Fruit fly (Drosophila melanogaster) whole organism, prepupa: ENCODE data around the gene CG12229.

ENCODE experiments used
- CG10631 ChIP-seq: fragments of 200-800 bp; sonication (Bioruptor generic); optimal IDR thresholded peaks from 2 replicates; lab custom pipeline; 2016; ENCODE audit warnings: missing biosample characterization, missing genetic modification characterization
- CG11762 ChIP-seq: fragments of 200-800 bp; sonication (Bioruptor generic); optimal IDR thresholded peaks from 3 replicates; lab custom pipeline; 2016; ENCODE audit warnings: missing biosample characterization, missing genetic modification characterization; ENCODE audit not compliant: insufficient read depth
- CG1621 ChIP-seq: fragments of 200-800 bp; sonication (Bioruptor generic); optimal IDR thresholded peaks from 3 replicates; lab custom pipeline; 2018; ENCODE audit warnings: missing biosample characterization, mild to moderate bottlenecking, missing genetic modification characterization
- CG16779 ChIP-seq: fragments of 200-800 bp; sonication (Bioruptor generic); optimal IDR thresholded peaks from 3 replicates; lab custom pipeline; 2017; ENCODE audit warnings: missing biosample characterization, mild to moderate bottlenecking, missing genetic modification characterization
- CG3032 ChIP-seq: fragments of 200-800 bp; optimal IDR thresholded peaks from 2 replicates; lab custom pipeline; 2019; ENCODE audit warnings: missing biosample characterization, mild to moderate bottlenecking, missing genetic modification characterization, moderate library complexity
- CG32006 ChIP-seq: fragments of 200-800 bp; sonication (Bioruptor generic); optimal IDR thresholded peaks from 3 replicates; lab custom pipeline; 2017; ENCODE audit warnings: missing biosample characterization, mild to moderate bottlenecking, missing genetic modification characterization
- CG34406 ChIP-seq: fragments of 200-800 bp; sonication (Bioruptor generic); optimal IDR thresholded peaks from 3 replicates; lab custom pipeline; 2016; ENCODE audit warnings: missing biosample characterization, missing genetic modification characterization
- CG3919 ChIP-seq: fragments of 200-800 bp; sonication (Bioruptor generic); optimal IDR thresholded peaks from 3 replicates; lab custom pipeline; 2016; ENCODE audit warnings: missing biosample characterization, missing genetic modification characterization
- CG4318 ChIP-seq: fragments of 200-800 bp; sonication (Bioruptor generic); optimal IDR thresholded peaks from 3 replicates; lab custom pipeline; 2017; ENCODE audit warnings: missing biosample characterization, mild to moderate bottlenecking, missing genetic modification characterization
- CG6163 ChIP-seq: fragments of 200-800 bp; sonication (Bioruptor generic); IDR thresholded peaks from 3 replicates; pipeline ENCODE4 v1.3.6; 2022; ENCODE audit warnings: missing biosample characterization, missing genetic modification characterization
- CG6808 ChIP-seq: fragments of 200-800 bp; sonication (Bioruptor generic); optimal IDR thresholded peaks from 3 replicates; lab custom pipeline; 2017; ENCODE audit warnings: missing biosample characterization, missing genetic modification characterization, mild to moderate bottlenecking, moderate library complexity, missing genetic modification reagents
- CG6854 ChIP-seq: fragments of 200-800 bp; sonication (Bioruptor generic); optimal IDR thresholded peaks from 2 replicates; lab custom pipeline; 2017; ENCODE audit warnings: missing biosample characterization, mild to moderate bottlenecking, missing genetic modification characterization
- CG7368 ChIP-seq: fragments of 200-800 bp; sonication (Bioruptor generic); optimal IDR thresholded peaks from 3 replicates; lab custom pipeline; 2016; ENCODE audit warnings: missing biosample characterization, missing genetic modification characterization
- CG8119 ChIP-seq: fragments of 200-800 bp; sonication (Bioruptor generic); IDR thresholded peaks from 3 replicates; pipeline ENCODE4 v1.3.6; 2022; ENCODE audit warnings: missing biosample characterization, missing genetic modification characterization
- Eip78C ChIP-seq: fragments of 200-800 bp; sonication (Bioruptor generic); peaks from one replicate; lab custom pipeline; 2016; ENCODE audit warnings: missing biosample characterization, missing genetic modification characterization
- Eip93F ChIP-seq: fragments of 200-800 bp; sonication (Bioruptor generic); optimal IDR thresholded peaks from 2 replicates; lab custom pipeline; 2016; ENCODE audit warnings: missing biosample characterization, mild to moderate bottlenecking, missing genetic modification characterization
- Ets21C ChIP-seq: fragments of 200-800 bp; sonication (Bioruptor generic); optimal IDR thresholded peaks from 3 replicates; lab custom pipeline; 2016; ENCODE audit warnings: missing biosample characterization, missing genetic modification characterization
- Ets96B ChIP-seq: fragments of 200-800 bp; optimal IDR thresholded peaks from 2 replicates; lab custom pipeline; 2019; ENCODE audit warnings: missing biosample characterization, mild to moderate bottlenecking, missing genetic modification characterization, moderate library complexity
- Gug ChIP-seq: fragments of 200-800 bp; sonication (Bioruptor generic); IDR thresholded peaks from 2 replicates; pipeline ENCODE4 v1.3.6; 2022; ENCODE audit warnings: missing biosample characterization, missing genetic modification characterization
- Hr39 ChIP-seq: fragments of 200-800 bp; sonication (Bioruptor generic); optimal IDR thresholded peaks from 2 replicates; lab custom pipeline; 2016; ENCODE audit warnings: missing biosample characterization, missing genetic modification characterization
- Hr4 ChIP-seq: fragments of 200-800 bp; sonication (Bioruptor generic); optimal IDR thresholded peaks from 3 replicates; lab custom pipeline; 2016; ENCODE audit warnings: missing biosample characterization, missing genetic modification characterization
- Lpt ChIP-seq: fragments of 200-800 bp; sonication (Bioruptor generic); optimal IDR thresholded peaks from 3 replicates; lab custom pipeline; 2016; ENCODE audit warnings: missing biosample characterization, missing genetic modification characterization
- Met ChIP-seq: fragments of 200-800 bp; sonication (Bioruptor generic); optimal IDR thresholded peaks from 3 replicates; lab custom pipeline; 2016; ENCODE audit warnings: missing biosample characterization, missing genetic modification characterization
- OdsH ChIP-seq: fragments of 200-800 bp; sonication (Bioruptor generic); optimal IDR thresholded peaks from 3 replicates; lab custom pipeline; 2016; ENCODE audit warnings: missing biosample characterization, missing genetic modification characterization
- Smox ChIP-seq: fragments of 200-800 bp; sonication (Bioruptor generic); optimal IDR thresholded peaks from 3 replicates; lab custom pipeline; 2016; ENCODE audit warnings: missing biosample characterization, missing genetic modification characterization
- Sox14 ChIP-seq: fragments of 200-800 bp; sonication (Bioruptor generic); optimal IDR thresholded peaks from 3 replicates; lab custom pipeline; 2016; ENCODE audit warnings: missing biosample characterization, missing genetic modification characterization
- Sox15 ChIP-seq: fragments of 200-800 bp; sonication (Bioruptor generic); optimal IDR thresholded peaks from 3 replicates; lab custom pipeline; 2016; ENCODE audit warnings: missing biosample characterization, missing genetic modification characterization
- acj6 ChIP-seq: fragments of 200-800 bp; sonication (Bioruptor generic); optimal IDR thresholded peaks from 3 replicates; lab custom pipeline; 2016; ENCODE audit warnings: missing biosample characterization, missing genetic modification characterization
- cyc ChIP-seq: fragments of 200-800 bp; sonication (Bioruptor generic); optimal IDR thresholded peaks from 3 replicates; lab custom pipeline; 2016; ENCODE audit warnings: missing biosample characterization, missing genetic modification characterization
- dac ChIP-seq: fragments of 200-800 bp; sonication (Bioruptor generic); optimal IDR thresholded peaks from 2 replicates; lab custom pipeline; 2017; ENCODE audit warnings: missing biosample characterization, mild to moderate bottlenecking, missing genetic modification characterization
- eg ChIP-seq: fragments of 200-800 bp; sonication (Bioruptor generic); IDR thresholded peaks from 3 replicates; pipeline ENCODE4 v1.3.6; 2022; ENCODE audit warnings: missing biosample characterization, missing genetic modification characterization
- esn ChIP-seq: fragments of 200-800 bp; sonication (Bioruptor generic); optimal IDR thresholded peaks from 2 replicates; lab custom pipeline; 2016; ENCODE audit warnings: missing biosample characterization, mild to moderate bottlenecking, missing genetic modification characterization, moderate library complexity
- fd85E ChIP-seq: fragments of 200-800 bp; sonication (Bioruptor generic); optimal IDR thresholded peaks from 3 replicates; lab custom pipeline; 2016; ENCODE audit warnings: missing biosample characterization, missing genetic modification characterization
- fkh ChIP-seq: fragments of 200-800 bp; sonication (Bioruptor generic); optimal IDR thresholded peaks from 3 replicates; lab custom pipeline; 2017; ENCODE audit warnings: missing biosample characterization, mild to moderate bottlenecking, missing genetic modification characterization, moderate library complexity
- lz ChIP-seq: fragments of 200-800 bp; sonication (Bioruptor generic); optimal IDR thresholded peaks from 3 replicates; lab custom pipeline; 2016; ENCODE audit warnings: missing biosample characterization, missing genetic modification characterization
- pdm3 ChIP-seq: fragments of 200-800 bp; sonication (Bioruptor generic); optimal IDR thresholded peaks from 3 replicates; lab custom pipeline; 2016; ENCODE audit warnings: missing biosample characterization, missing genetic modification characterization
- spab ChIP-seq: fragments of 200-800 bp; sonication (Bioruptor generic); optimal IDR thresholded peaks from 2 replicates; lab custom pipeline; 2017; ENCODE audit warnings: missing biosample characterization, mild to moderate bottlenecking, missing genetic modification characterization, missing genetic modification reagents
- svp ChIP-seq: fragments of 200-800 bp; sonication (Bioruptor generic); peaks from one replicate; lab custom pipeline; 2016; ENCODE audit warnings: missing biosample characterization, missing genetic modification characterization
- topi ChIP-seq: fragments of 200-800 bp; sonication (Bioruptor generic); optimal IDR thresholded peaks from 3 replicates; lab custom pipeline; 2016; ENCODE audit warnings: missing biosample characterization, missing genetic modification characterization
- vri ChIP-seq: fragments of 200-800 bp; sonication (Bioruptor generic); optimal IDR thresholded peaks from 3 replicates; lab custom pipeline; 2016; ENCODE audit warnings: missing biosample characterization, mild to moderate bottlenecking, missing genetic modification characterization

Gene CG12229

DNA sequence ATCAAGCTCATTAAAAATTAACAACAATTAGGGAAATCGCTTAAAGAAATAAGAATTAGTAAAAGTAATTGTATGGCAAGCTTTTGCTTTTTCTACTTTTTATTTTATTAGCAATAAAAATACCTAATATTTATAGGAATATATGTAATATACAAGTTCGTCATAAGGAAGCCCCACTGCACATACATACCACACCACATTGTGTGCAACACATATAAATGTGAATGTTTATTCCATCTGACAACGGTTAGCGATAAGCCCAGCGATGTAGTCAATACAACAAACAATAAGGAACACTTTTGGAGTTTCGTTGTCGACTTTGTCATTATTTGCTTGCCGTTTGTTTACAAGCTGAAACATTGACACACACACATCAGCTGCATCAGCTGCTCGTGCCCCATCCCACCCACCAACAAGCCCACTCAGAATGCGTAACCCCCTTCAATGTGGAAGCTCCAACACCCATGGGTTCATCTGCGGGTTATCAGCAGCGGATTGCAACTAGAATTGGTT is 49.1 kb upstream of the CG12229 start (continued):
- TF ChIP-seq svp (GFP tag; lab: Kevin White, UChicago) = peak; percentile 87
- peak; percentile 21 for TF ChIP-seq Ets96B (tag; lab: Kevin White, UChicago)
- peak; percentile 40 for TF ChIP-seq Sox14 (GFP tag; lab: Kevin White, UChicago)
- TF ChIP-seq CG6163 = peak; percentile 64; the same call in 2 of the 3 replicates
- peak; percentile 66 for TF ChIP-seq Smox (GFP tag; lab: Kevin White, UChicago)
- TF ChIP-seq Ets21C = peak; percentile 2
- peak; percentile 45; the same call in 2 of the 3 replicates for TF ChIP-seq eg (GFP tag; lab: Robert Waterston, UW)
- peak; percentile 3 for TF ChIP-seq CG3032 (tag; lab: Kevin White, UChicago)
- peak; percentile 44 for TF ChIP-seq fd85E (GFP tag; lab: Kevin White, UChicago)
- peak; percentile 72 for TF ChIP-seq CG7368 (GFP tag; lab: Kevin White, UChicago)
- peak; percentile 28 for TF ChIP-seq Lpt
- TF ChIP-seq, all 60 proteins: peak for 49

- TF ChIP-seq CG10631 = no peak
- no peak for TF ChIP-seq Gug (GFP tag; lab: Robert Waterston, UW)
- no peak for TF ChIP-seq CG6854 (GFP tag; lab: Kevin White, UChicago)
- TF ChIP-seq CG6163 = no peak
- no peak for TF ChIP-seq acj6 (GFP tag; lab: Kevin White, UChicago)
- TF ChIP-seq dac (GFP tag; lab: Kevin White, UChicago) = no peak
- TF ChIP-seq CG34406 (GFP tag; lab: Kevin White, UChicago) = no peak
- TF ChIP-seq Met (GFP tag; lab: Kevin White, UChicago) = no peak
- no peak for TF ChIP-seq svp (GFP tag; lab: Kevin White, UChicago)
- no peak for TF ChIP-seq CG3919 (GFP tag; lab: Kevin White, UChicago)
- no peak for TF ChIP-seq Smox (GFP tag; lab: Kevin White, UChicago)
- no peak for TF ChIP-seq CG16779
- TF ChIP-seq Sox15 = no peak
- no peak for TF ChIP-seq CG4318 (GFP tag; lab: Kevin White, UChicago)
- TF ChIP-seq CG8119 (GFP tag; lab: Robert Waterston, UW) = no peak
- TF ChIP-seq, all 60 proteins: peak for 0
These were observed 42.6 kb upstream of the CG12229 start, which contains the start of the genes CG13733 and qjt for dm6 chr3L:17478826-17479225. TSS of gene CG13733 (minus strand) at chr3L:17478926. TSS of gene qjt (plus strand) at chr3L:17479096.

DNA sequence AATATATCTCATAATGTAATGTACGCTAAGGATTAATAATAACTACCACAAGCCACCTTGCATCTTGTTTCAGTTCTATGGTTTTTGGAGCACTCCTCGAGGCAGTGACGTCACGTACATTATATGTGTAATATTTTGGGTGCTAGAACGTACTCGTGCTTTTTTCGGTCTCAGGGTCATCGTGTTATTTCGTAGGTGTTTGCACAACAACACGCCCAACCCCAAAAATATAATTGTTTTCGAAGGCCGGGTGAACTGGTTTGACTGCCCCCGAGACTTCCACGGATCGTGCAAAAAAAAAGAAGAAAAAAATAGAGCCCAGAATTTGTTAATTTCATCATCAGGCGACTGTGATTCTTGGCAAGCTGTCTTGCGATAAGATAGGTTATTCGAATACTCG is 40.3 kb upstream of the CG12229 start:
- TF ChIP-seq spab (no peak), CG6163 (no peak), CG11762 (GFP tag; lab: Kevin White, UChicago) (no peak), acj6 (GFP tag; lab: Kevin White, UChicago) (no peak)

DNA sequence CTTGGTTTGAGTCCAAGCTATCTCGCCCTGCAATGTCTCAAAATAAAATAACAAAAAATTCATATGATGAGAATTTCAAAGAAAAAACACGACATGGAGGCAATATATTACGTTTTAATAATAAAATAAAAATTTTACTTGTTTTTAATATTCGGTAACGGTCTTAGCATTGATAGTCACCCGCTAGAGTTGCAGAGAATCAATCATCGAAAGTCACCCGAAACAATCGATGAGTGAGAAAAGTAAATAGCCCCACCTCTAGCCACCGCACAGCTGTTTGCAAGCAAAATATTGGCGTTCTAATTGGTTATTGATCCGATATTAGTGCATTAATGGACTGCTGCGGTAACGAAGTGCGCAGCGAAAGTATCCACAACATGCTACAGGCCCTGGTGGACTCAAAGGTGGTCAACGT is 39.8 kb upstream of the CG12229 start, which contains the start of gene CG34250:
Gene CG34250, plus strand, starts transcription at position 244 of the 415 bp plus-strand sequence.
- no peak for TF ChIP-seq eg (GFP tag; lab: Robert Waterston, UW)
- TF ChIP-seq CG6808 = no peak
- TF ChIP-seq Hr4 (GFP tag; lab: Kevin White, UChicago) = peak; percentile 33
- TF ChIP-seq vri (GFP tag; lab: Kevin White, UChicago) = peak; percentile 35
- no peak for TF ChIP-seq spab
- peak; percentile 39 for TF ChIP-seq lz (GFP tag; lab: Kevin White, UChicago)
- TF ChIP-seq Eip78C (GFP tag; lab: Kevin White, UChicago) = peak; percentile 79
- peak; percentile 93 for TF ChIP-seq fkh
- TF ChIP-seq CG11762 (GFP tag; lab: Kevin White, UChicago) = no peak
- no peak for TF ChIP-seq OdsH (GFP tag; lab: Kevin White, UChicago)
- TF ChIP-seq Sox14 (GFP tag; lab: Kevin White, UChicago) = peak; percentile 25
- TF ChIP-seq CG3032 (tag; lab: Kevin White, UChicago) = peak; percentile 19
- TF ChIP-seq topi (GFP tag; lab: Kevin White, UChicago) = peak; percentile 29
- peak; percentile 25 for TF ChIP-seq CG10631
- TF ChIP-seq pdm3 (GFP tag; lab: Kevin White, UChicago) = no peak
- peak; percentile 28 for TF ChIP-seq cyc (GFP tag; lab: Kevin White, UChicago)
- TF ChIP-seq CG1621 (tag; lab: Kevin White, UChicago) = no peak
- TF ChIP-seq acj6 (GFP tag; lab: Kevin White, UChicago) = peak; percentile 9
- TF ChIP-seq esn (GFP tag; lab: Kevin White, UChicago) = peak; percentile 36
- no peak for TF ChIP-seq CG16779
- no peak for TF ChIP-seq CG32006 (GFP tag; lab: Kevin White, UChicago)
- TF ChIP-seq fd85E (GFP tag; lab: Kevin White, UChicago) = no peak
- peak; percentile 15 for TF ChIP-seq Ets96B (tag; lab: Kevin White, UChicago)
- TF ChIP-seq Hr39 (GFP tag; lab: Kevin White, UChicago) = peak; percentile 5
- no peak for TF ChIP-seq CG34406 (GFP tag; lab: Kevin White, UChicago)
- peak; percentile 34 for TF ChIP-seq Eip93F (GFP tag; lab: Kevin White, UChicago)
